Worm (Caenorhabditis elegans) whole organism, late embryonic: ENCODE measurements around the gene C18H7.1.

ENCODE experiments used
- ama-1 ChIP-seq: fragments of 150-350 bp; optimal IDR thresholded peaks from 2 replicates; lab custom pipeline; 2014
- ceh-34 ChIP-seq: sonication (generic microtip); optimal IDR thresholded peaks from 2 replicates; lab custom pipeline; 2016; ENCODE audit warnings: mild to moderate bottlenecking, missing genetic modification characterization, missing compliant biosample characterization
- hlh-8 ChIP-seq: sonication (generic microtip); optimal IDR thresholded peaks from 2 replicates; lab custom pipeline; 2016; ENCODE audit warnings: missing genotype, missing genetic modification characterization, missing compliant biosample characterization

ce11 chrIV:592382-592781, 23.0 kb upstream of the C18H7.1 start, which contains the start of gene C18H7.6:
- no peak for TF ChIP-seq ama-1 (lab: Kevin White, UChicago)
- TF ChIP-seq ceh-34, result no peak
- TF ChIP-seq hlh-8 (tag; lab: Kevin White, UChicago), result no peak
